Fruit fly (Drosophila melanogaster) whole organism, embryonic: ENCODE measurements around the gene CG32447.
A peak's percentile ranks its signal among the peaks of the same experiment; 100 is the strongest.

Experiments
- CG14050 ChIP-seq: fragments of 200-800 bp; sonication (Bioruptor generic); IDR thresholded peaks from 3 replicates; pipeline ENCODE4 v1.3.6; 2022; ENCODE audit warnings: missing biosample characterization, missing genetic modification characterization
- CG15479 ChIP-seq: fragments of 200-800 bp; sonication (Bioruptor generic); optimal IDR thresholded peaks from 3 replicates; lab custom pipeline; 2019; ENCODE audit warnings: missing biosample characterization, mild to moderate bottlenecking, missing genetic modification characterization, moderate library complexity
- CG15514 ChIP-seq: fragments of 200-800 bp; sonication (Bioruptor generic); optimal IDR thresholded peaks from 3 replicates; lab custom pipeline; 2017; ENCODE audit warnings: missing biosample characterization, missing genetic modification characterization, mild to moderate bottlenecking, moderate library complexity, missing genetic modification reagents
- CG17912 ChIP-seq: fragments of 200-800 bp; sonication (Bioruptor generic); optimal IDR thresholded peaks from 2 replicates; lab custom pipeline; 2018; ENCODE audit warnings: missing biosample characterization, mild to moderate bottlenecking, missing genetic modification characterization
- Elba2 ChIP-seq: fragments of 200-800 bp; sonication (Bioruptor generic); optimal IDR thresholded peaks from 3 replicates; lab custom pipeline; 2016; ENCODE audit warnings: missing biosample characterization, missing genetic modification characterization
- Sry-β ChIP-seq: fragments of 200-800 bp; sonication (Bioruptor generic); optimal IDR thresholded peaks from 2 replicates; lab custom pipeline; 2018; ENCODE audit warnings: missing biosample characterization, mild to moderate bottlenecking, missing genetic modification characterization, moderate library complexity
- bsh ChIP-seq, 2 experiments: fragments of 200-800 bp; sonication (Bioruptor generic); optimal IDR thresholded peaks; 2 replicates each; lab custom pipeline; 2017 to 2018; ENCODE audit warnings: mild to moderate bottlenecking in 2 of 2, missing biosample characterization in 2 of 2, missing genetic modification characterization in 2 of 2, moderate library complexity in 1 of 2
- gcm2 ChIP-seq: fragments of 200-800 bp; sonication (Bioruptor generic); optimal IDR thresholded peaks from 2 replicates; lab custom pipeline; 2016; ENCODE audit warnings: missing biosample characterization, missing genetic modification characterization
- grau ChIP-seq: fragments of 200-800 bp; optimal IDR thresholded peaks from 3 replicates; lab custom pipeline; 2019; ENCODE audit warnings: missing biosample characterization, mild to moderate bottlenecking, missing genetic modification characterization, moderate library complexity
- insv ChIP-seq, 2 experiments: fragments of 200-800 bp; sonication (Bioruptor generic); optimal IDR thresholded peaks; 3 replicates each; lab custom pipeline; 2016 to 2018; ENCODE audit warnings: missing biosample characterization in 2 of 2, missing genetic modification characterization in 2 of 2
- kay ChIP-seq: fragments of 200-800 bp; sonication (Bioruptor generic); optimal IDR thresholded peaks from 2 replicates; lab custom pipeline; 2016; ENCODE audit warnings: missing biosample characterization, missing genetic modification characterization
- sd ChIP-seq: fragments of 200-800 bp; sonication (Bioruptor generic); optimal IDR thresholded peaks from 3 replicates; lab custom pipeline; 2018; ENCODE audit warnings: missing biosample characterization, mild to moderate bottlenecking, missing genetic modification characterization, moderate library complexity
- yki ChIP-seq: fragments of >200 bp; optimal IDR thresholded peaks from 3 replicates; lab custom pipeline; 2018

dm6 chr3L:21645878-21646277, 60.3 kb downstream of the CG32447 start:
- TF ChIP-seq CG15514 (GFP tag; lab: Kevin White, UChicago), result no peak
- no peak for TF ChIP-seq CG17912 (GFP tag; lab: Kevin White, UChicago)
- peak; percentile 60 for TF ChIP-seq sd
- no peak for TF ChIP-seq CG14050
- TF ChIP-seq insv (GFP tag; optimal IDR thresholded peaks at IDR 0.05; lab: Kevin White, UChicago), result no peak
- no peak for TF ChIP-seq yki (lab: Kevin White, UChicago)
- no peak for TF ChIP-seq Sry-β (GFP tag; lab: Kevin White, UChicago)
- no peak for TF ChIP-seq gcm2 (GFP tag; lab: Kevin White, UChicago)
- TF ChIP-seq grau (tag; lab: Kevin White, UChicago), result no peak
- no peak for TF ChIP-seq bsh (GFP tag; optimal IDR thresholded peaks at IDR 0.05; lab: Kevin White, UChicago)
- no peak for TF ChIP-seq CG15479 (GFP tag; lab: Kevin White, UChicago)
- TF ChIP-seq Elba2 (GFP tag; lab: Kevin White, UChicago), result no peak
- TF ChIP-seq kay (GFP tag; lab: Kevin White, UChicago), result no peak
